Worm (Caenorhabditis elegans) whole organism, late embryonic: ENCODE results near the gene C02H6.3.

Source experiments
- C38D4.7 ChIP-seq: fragments of 200-800 bp; sonication (Bioruptor generic); optimal IDR thresholded peaks from 2 replicates; lab custom pipeline; 2018; ENCODE audit warnings: mild to moderate bottlenecking, missing genetic modification characterization, moderate library complexity, missing compliant biosample characterization
- F13H6.1 ChIP-seq: sonication (generic microtip); optimal IDR thresholded peaks from 2 replicates; lab custom pipeline; 2016; ENCODE audit warnings: missing genetic modification characterization, missing compliant biosample characterization
- Y22D7AL.16 ChIP-seq: sonication (generic microtip); optimal IDR thresholded peaks from 2 replicates; lab custom pipeline; 2016; ENCODE audit warnings: missing genetic modification characterization, missing compliant biosample characterization
- ahr-1 ChIP-seq: sonication (generic microtip); optimal IDR thresholded peaks from 2 replicates; lab custom pipeline; 2016; ENCODE audit warnings: missing genetic modification characterization, missing compliant biosample characterization
- ama-1 ChIP-seq: fragments of 150-350 bp; optimal IDR thresholded peaks from 2 replicates; lab custom pipeline; 2014
- ceh-14 ChIP-seq: sonication (generic microtip); optimal IDR thresholded peaks from 2 replicates; lab custom pipeline; 2016; ENCODE audit warnings: missing genotype, missing genetic modification characterization, missing compliant biosample characterization
- ceh-24 ChIP-seq: sonication (generic microtip); optimal IDR thresholded peaks from 2 replicates; lab custom pipeline; 2016; ENCODE audit warnings: mild to moderate bottlenecking, missing genetic modification characterization, missing compliant biosample characterization
- ceh-30 ChIP-seq: fragments of 150-350 bp; optimal IDR thresholded peaks from 2 replicates; lab custom pipeline; 2014; ENCODE audit warnings: missing biosample characterization, missing genetic modification characterization
- ceh-31 ChIP-seq: sonication (generic microtip); optimal IDR thresholded peaks from 2 replicates; lab custom pipeline; 2016; ENCODE audit warnings: missing genetic modification characterization, missing compliant biosample characterization
- ceh-34 ChIP-seq: sonication (generic microtip); optimal IDR thresholded peaks from 2 replicates; lab custom pipeline; 2016; ENCODE audit warnings: mild to moderate bottlenecking, missing genetic modification characterization, missing compliant biosample characterization
- ceh-6 ChIP-seq: fragments of 200-800 bp; sonication (Bioruptor generic); optimal IDR thresholded peaks from 2 replicates; lab custom pipeline; 2018; ENCODE audit warnings: mild to moderate bottlenecking, missing genetic modification characterization, missing compliant biosample characterization
- ceh-9 ChIP-seq: sonication (generic microtip); optimal IDR thresholded peaks from 2 replicates; lab custom pipeline; 2016; ENCODE audit warnings: mild to moderate bottlenecking, missing genetic modification characterization, inconsistent platforms, missing compliant biosample characterization
- che-1 ChIP-seq: sonication (generic microtip); optimal IDR thresholded peaks from 2 replicates; lab custom pipeline; 2016; ENCODE audit warnings: mild to moderate bottlenecking, missing genetic modification characterization, missing compliant biosample characterization
- elt-4 ChIP-seq: sonication (generic microtip); optimal IDR thresholded peaks from 2 replicates; lab custom pipeline; 2016; ENCODE audit warnings: missing genetic modification characterization, missing compliant biosample characterization
- ets-4 ChIP-seq: sonication (generic microtip); optimal IDR thresholded peaks from 2 replicates; lab custom pipeline; 2016; ENCODE audit warnings: missing genetic modification characterization, missing compliant biosample characterization
- eyg-1 ChIP-seq: sonication (generic microtip); optimal IDR thresholded peaks from 2 replicates; lab custom pipeline; 2016; ENCODE audit warnings: missing genotype, missing genetic modification characterization, missing compliant biosample characterization
- fkh-10 ChIP-seq: fragments of 150-350 bp; optimal IDR thresholded peaks from 2 replicates; lab custom pipeline; 2014; ENCODE audit warnings: missing biosample characterization, missing genetic modification reagents, missing genetic modification characterization
- fkh-6 ChIP-seq: sonication (generic microtip); optimal IDR thresholded peaks from 2 replicates; lab custom pipeline; 2016; ENCODE audit warnings: missing genetic modification characterization, missing compliant biosample characterization
- hlh-30 ChIP-seq: sonication (generic microtip); optimal IDR thresholded peaks from 2 replicates; lab custom pipeline; 2017; ENCODE audit warnings: antibody characterized with exemption, missing genetic modification characterization, missing compliant biosample characterization; ENCODE audit not compliant: insufficient read depth
- hlh-6 ChIP-seq: sonication (generic microtip); optimal IDR thresholded peaks from 2 replicates; lab custom pipeline; 2016; ENCODE audit warnings: missing genotype, missing genetic modification characterization, missing compliant biosample characterization
- hlh-8 ChIP-seq: sonication (generic microtip); optimal IDR thresholded peaks from 2 replicates; lab custom pipeline; 2016; ENCODE audit warnings: missing genotype, missing genetic modification characterization, missing compliant biosample characterization
- lin-11 ChIP-seq: fragments of 200-800 bp; sonication (Bioruptor generic); optimal IDR thresholded peaks from 2 replicates; lab custom pipeline; 2018; ENCODE audit warnings: mild to moderate bottlenecking, missing genetic modification characterization, missing compliant biosample characterization
- mec-3 ChIP-seq: sonication (generic microtip); optimal IDR thresholded peaks from 2 replicates; lab custom pipeline; 2016; ENCODE audit warnings: borderline replicate concordance, missing genetic modification characterization, missing compliant biosample characterization
- nhr-232 ChIP-seq: sonication (generic microtip); optimal IDR thresholded peaks from 2 replicates; lab custom pipeline; 2016; ENCODE audit warnings: missing genetic modification characterization, missing compliant biosample characterization
- npax-4 ChIP-seq: sonication (generic microtip); optimal IDR thresholded peaks from 2 replicates; lab custom pipeline; 2016; ENCODE audit warnings: missing genetic modification characterization, missing compliant biosample characterization
- pag-3 ChIP-seq: sonication (generic microtip); optimal IDR thresholded peaks from 2 replicates; lab custom pipeline; 2016; ENCODE audit warnings: missing compliant biosample characterization, missing genetic modification characterization, borderline replicate concordance
- pax-1 ChIP-seq: fragments of 150-350 bp; optimal IDR thresholded peaks from 2 replicates; lab custom pipeline; 2014; ENCODE audit warnings: missing biosample characterization, missing genetic modification characterization
- pha-2 ChIP-seq: sonication (generic microtip); optimal IDR thresholded peaks from 2 replicates; lab custom pipeline; 2017; ENCODE audit warnings: mild to moderate bottlenecking, missing genetic modification characterization, missing compliant biosample characterization
- pha-4 ChIP-seq: fragments of 150-350 bp; optimal IDR thresholded peaks from 2 replicates; lab custom pipeline; 2018; ENCODE audit warnings: missing biosample characterization, missing genetic modification reagents, missing genetic modification characterization
- pqm-1 ChIP-seq: sonication (generic microtip); optimal IDR thresholded peaks from 2 replicates; lab custom pipeline; 2016; ENCODE audit warnings: missing genetic modification characterization, missing compliant biosample characterization
- pros-1 ChIP-seq: fragments of 150-350 bp; optimal IDR thresholded peaks from 2 replicates; lab custom pipeline; 2014; ENCODE audit warnings: missing biosample characterization, missing genetic modification reagents, missing genetic modification characterization
- ref-2 ChIP-seq: sonication (generic microtip); optimal IDR thresholded peaks from 2 replicates; lab custom pipeline; 2016; ENCODE audit warnings: missing genetic modification characterization, missing compliant biosample characterization
- sox-2 ChIP-seq: fragments of 200-800 bp; sonication (Bioruptor generic); IDR thresholded peaks from 2 replicates; pipeline ENCODE4 v1.3.6; 2022; ENCODE audit warnings: missing genetic modification reagents, missing genetic modification characterization, missing compliant biosample characterization
- tbx-2 ChIP-seq: sonication (generic microtip); optimal IDR thresholded peaks from 2 replicates; lab custom pipeline; 2016; ENCODE audit warnings: missing genetic modification characterization, missing compliant biosample characterization
- ttx-3 ChIP-seq: sonication (generic microtip); optimal IDR thresholded peaks from 2 replicates; lab custom pipeline; 2016; ENCODE audit warnings: missing genetic modification reagents, missing genetic modification characterization, missing compliant biosample characterization
- unc-3 ChIP-seq, 2 experiments: fragments of 200-800 bp in 1 of 2; sonication (Bioruptor generic) in 1 of 2; sonication (generic microtip) in 1 of 2; conservative IDR thresholded peaks in 1 of 2; optimal IDR thresholded peaks in 1 of 2; 2 replicates each; pipeline versions ENCODE4 v1.3.6 to Lab custom; 2016 to 2022; ENCODE audit warnings: missing compliant biosample characterization in 2 of 2, missing genetic modification characterization in 2 of 2, missing genetic modification reagents in 1 of 2
- unc-55 ChIP-seq: sonication (generic microtip); optimal IDR thresholded peaks from 2 replicates; lab custom pipeline; 2017; ENCODE audit warnings: missing biosample characterization, missing genetic modification reagents, missing genetic modification characterization
- zip-5 ChIP-seq: sonication (generic microtip); optimal IDR thresholded peaks from 2 replicates; lab custom pipeline; 2016; ENCODE audit warnings: missing genetic modification characterization, missing compliant biosample characterization
- ztf-16 ChIP-seq: sonication (generic microtip); optimal IDR thresholded peaks from 2 replicates; lab custom pipeline; 2017; ENCODE audit warnings: missing genetic modification characterization, missing compliant biosample characterization

C02H6.3 gene

ce11 chrV:7356684-7357083 lies 31.0 kb downstream of the C02H6.3 start, which contains the start of gene C03G6.21:
Gene C03G6.21, minus strand, starts transcription at chrV:7356784.
- TF ChIP-seq pha-2 (tag; lab: Kevin White, UChicago) (no peak), ztf-16 (tag; lab: Kevin White, UChicago) (no peak), pqm-1 (no peak), hlh-8 (tag; lab: Kevin White, UChicago) (no peak), ceh-9 (no peak), hlh-6 (no peak), F13H6.1 (tag; lab: Kevin White, UChicago) (no peak), ceh-34 (tag; lab: Kevin White, UChicago) (no peak), ttx-3 (no peak), fkh-10 (GFP tag; lab: Kevin White, UChicago) (no peak), ceh-14 (no peak), zip-5 (tag; lab: Kevin White, UChicago) (no peak), elt-4 (tag; lab: Kevin White, UChicago) (no peak)

ce11 chrV:7355464-7355863 lies 32.2 kb downstream of the C02H6.3 start, which contains the start of gene tag-293:
Gene tag-293, minus strand, starts transcription at chrV:7355564.
- TF ChIP-seq ahr-1 (tag; lab: Kevin White, UChicago) (no peak), pha-4 (tag; lab: Kevin White, UChicago) (no peak), hlh-6 (no peak), F13H6.1 (tag; lab: Kevin White, UChicago) (no peak), eyg-1 (tag; lab: Kevin White, UChicago) (no peak), hlh-30 (tag; lab: Kevin White, UChicago) (no peak), ceh-31 (tag; lab: Kevin White, UChicago) (no peak), pag-3 (no peak), unc-55 (GFP tag; lab: Kevin White, UChicago) (no peak), tbx-2 (tag; lab: Kevin White, UChicago) (no peak), fkh-6 (no peak), lin-11 (no peak), Y22D7AL.16 (tag; lab: Kevin White, UChicago) (no peak), ceh-6 (no peak), pax-1 (tag; lab: Kevin White, UChicago) (no peak), C38D4.7 (GFP tag; lab: Kevin White, UChicago) (no peak)
- TF ChIP-seq, all 69 proteins: peak for 0

ce11 chrV:7353602-7354001 lies 34.1 kb downstream of the C02H6.3 start:
- TF ChIP-seq pros-1 (tag; lab: Kevin White, UChicago) (no peak), ref-2 (tag; lab: Kevin White, UChicago) (no peak), fkh-10 (GFP tag; lab: Kevin White, UChicago) (no peak), unc-3 (GFP tag; conservative IDR thresholded peaks at IDR 0.05; lab: Robert Waterston, UW) (no peak), unc-3 (tag; optimal IDR thresholded peaks at IDR 0.05; lab: Kevin White, UChicago) (no peak), lin-11 (no peak), ceh-24 (tag; lab: Kevin White, UChicago) (no peak), ahr-1 (tag; lab: Kevin White, UChicago) (no peak), sox-2 (GFP tag; lab: Robert Waterston, UW) (no peak)

ce11 chrV:7352186-7353053 lies 35.2 kb downstream of the C02H6.3 start, which contains the start of the genes srh-231 and srh-275:
Gene srh-231, minus strand, starts transcription at chrV:7352236.
Gene srh-275, plus strand, starts transcription at chrV:7353003.
- TF ChIP-seq ref-2 (tag; lab: Kevin White, UChicago) = no peak
- no peak for TF ChIP-seq ets-4 (tag; lab: Kevin White, UChicago)
- TF ChIP-seq ceh-9 = no peak
- no peak for TF ChIP-seq ama-1
- TF ChIP-seq mec-3 (tag; lab: Kevin White, UChicago) = no peak
- no peak for TF ChIP-seq che-1 (tag; lab: Kevin White, UChicago)
- TF ChIP-seq zip-5 (tag; lab: Kevin White, UChicago) = no peak
- TF ChIP-seq ceh-30 = no peak
- TF ChIP-seq pag-3 = no peak
- no peak for TF ChIP-seq nhr-232 (tag; lab: Kevin White, UChicago)
- TF ChIP-seq npax-4 (tag; lab: Kevin White, UChicago) = no peak
- TF ChIP-seq fkh-6 = no peak
- TF ChIP-seq pha-2 (tag; lab: Kevin White, UChicago) = no peak
- TF ChIP-seq hlh-6 = no peak
